Worm (Caenorhabditis elegans): ENCODE data around the gene T06D4.6.

T06D4.6 gene

DNA sequence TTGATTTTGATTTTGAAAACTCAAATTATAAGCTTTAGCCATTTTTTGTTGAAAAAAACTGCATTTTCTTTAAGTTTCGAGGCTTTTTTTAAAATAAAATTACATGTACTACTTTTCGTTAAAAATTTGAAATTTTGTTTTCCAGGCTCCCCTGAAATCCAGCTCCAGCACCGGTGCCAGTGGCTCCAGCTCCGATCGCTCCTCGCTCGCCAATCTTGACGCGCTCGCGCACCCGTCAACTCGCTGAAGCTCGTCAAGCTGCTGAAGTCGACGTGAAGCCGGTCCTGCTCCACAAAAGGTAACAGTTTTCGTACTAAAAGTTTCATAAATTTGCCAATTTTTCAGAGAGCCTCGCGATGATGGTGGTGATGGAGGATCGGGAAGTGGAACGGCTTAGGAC lies 46.6 kb downstream of the T06D4.6 start:
- no peak for TF ChIP-seq unc-62 (GFP tag; optimal IDR thresholded peaks at IDR 0.05)

DNA sequence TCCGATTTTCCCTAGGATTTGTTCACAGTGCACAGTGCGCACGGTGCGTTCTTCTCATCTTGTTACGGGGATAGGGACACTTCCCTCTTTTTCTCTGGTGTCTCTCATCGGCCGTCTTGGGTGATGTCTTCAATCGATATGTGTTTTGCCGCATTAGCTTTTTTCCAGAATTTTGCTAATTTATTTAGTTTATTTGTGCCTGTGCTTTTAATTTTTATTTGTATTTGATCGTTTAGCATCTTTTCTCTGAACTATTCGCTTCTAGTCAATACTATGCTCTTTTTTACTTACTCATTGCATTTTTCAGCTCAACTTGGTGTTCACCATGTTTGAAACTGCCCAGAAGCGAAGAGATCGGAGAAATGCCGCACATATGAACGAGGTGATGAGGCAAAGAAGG lies 47.2 kb downstream of the T06D4.6 start, which contains the start of gene F14D2.5:
F14D2.5 (plus strand) TSS at position 301 of the 400 bp plus-strand sequence.
- no peak for TF ChIP-seq unc-62 (GFP tag; optimal IDR thresholded peaks at IDR 0.05)

DNA sequence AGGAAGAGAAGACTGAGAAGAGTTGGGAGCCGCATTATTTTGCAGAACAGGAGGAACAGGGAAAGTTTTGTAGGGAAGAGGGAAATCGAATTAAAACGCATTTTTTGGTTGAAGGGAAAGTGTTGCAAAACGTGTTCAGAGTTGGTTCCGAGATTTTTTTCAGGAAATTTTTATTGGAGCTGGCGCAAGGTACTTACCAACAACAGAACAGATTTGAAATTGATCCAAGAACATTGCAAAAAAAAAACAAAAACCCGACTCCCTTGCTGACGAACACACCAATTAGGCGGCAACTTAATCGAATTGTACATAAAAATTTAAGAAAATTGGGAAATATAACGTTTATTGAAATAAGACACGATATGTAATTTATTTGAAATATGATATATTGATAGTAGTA lies 48.8 kb downstream of the T06D4.6 start, which contains the start of gene F14D2.7:
F14D2.7 (minus strand) TSS at position 101 of the 400 bp plus-strand sequence.
- no peak for TF ChIP-seq unc-62 (GFP tag; optimal IDR thresholded peaks at IDR 0.05)
